Fruit fly (Drosophila melanogaster) whole organism, prepupa: ENCODE measurements around the gene CG15142.

Experiments used
- Blimp-1 ChIP-seq: fragments of 200-800 bp; sonication (Bioruptor generic); optimal IDR thresholded peaks from 3 replicates; lab custom pipeline; 2017; ENCODE audit warnings: missing biosample characterization, missing genetic modification characterization, mild to moderate bottlenecking, moderate library complexity, missing genetic modification reagents
- CG32006 ChIP-seq: fragments of 200-800 bp; sonication (Bioruptor generic); optimal IDR thresholded peaks from 3 replicates; lab custom pipeline; 2017; ENCODE audit warnings: missing biosample characterization, mild to moderate bottlenecking, missing genetic modification characterization
- Eip93F ChIP-seq: fragments of 200-800 bp; sonication (Bioruptor generic); optimal IDR thresholded peaks from 2 replicates; lab custom pipeline; 2016; ENCODE audit warnings: missing biosample characterization, mild to moderate bottlenecking, missing genetic modification characterization
- Ets96B ChIP-seq: fragments of 200-800 bp; optimal IDR thresholded peaks from 2 replicates; lab custom pipeline; 2019; ENCODE audit warnings: missing biosample characterization, mild to moderate bottlenecking, missing genetic modification characterization, moderate library complexity
- Lpt ChIP-seq: fragments of 200-800 bp; sonication (Bioruptor generic); optimal IDR thresholded peaks from 3 replicates; lab custom pipeline; 2016; ENCODE audit warnings: missing biosample characterization, missing genetic modification characterization
- lz ChIP-seq: fragments of 200-800 bp; sonication (Bioruptor generic); optimal IDR thresholded peaks from 3 replicates; lab custom pipeline; 2016; ENCODE audit warnings: missing biosample characterization, missing genetic modification characterization
- svp ChIP-seq: fragments of 200-800 bp; sonication (Bioruptor generic); peaks from one replicate; lab custom pipeline; 2016; ENCODE audit warnings: missing biosample characterization, missing genetic modification characterization

dm6 chr2L:17533794-17534193, 35.2 kb upstream of the CG15142 start:
- no peak for TF ChIP-seq Lpt
- TF ChIP-seq lz: no peak
- TF ChIP-seq CG32006 (GFP tag; lab: Kevin White, UChicago): no peak
- no peak for TF ChIP-seq svp (GFP tag; lab: Kevin White, UChicago)
- TF ChIP-seq Eip93F (GFP tag; lab: Kevin White, UChicago): no peak
- TF ChIP-seq Blimp-1 (GFP tag; lab: Kevin White, UChicago): no peak
- no peak for TF ChIP-seq Ets96B
